Fruit fly (Drosophila melanogaster): Measurements from ENCODE around the gene Cat.
A peak's percentile ranks its signal among the peaks of the same experiment; 100 is the strongest.

Cat gene

dm6 chr3L:18795056-18795841 is 27.2 kb upstream of the Cat start (continued):
- no peak for TF ChIP-seq topi (GFP tag; optimal IDR thresholded peaks at IDR 0.05)
- no peak for TF ChIP-seq Ets96B (tag; optimal IDR thresholded peaks at IDR 0.05)
- TF ChIP-seq ss (GFP tag; optimal IDR thresholded peaks at IDR 0.05), result no peak
- TF ChIP-seq salr (GFP tag; optimal IDR thresholded peaks at IDR 0.05), result no peak
- TF ChIP-seq CG6792 (GFP tag; optimal IDR thresholded peaks at IDR 0.05), result no peak
- peak; percentile 12 for TF ChIP-seq OdsH (GFP tag; optimal IDR thresholded peaks at IDR 0.05)
- TF ChIP-seq Hr4 (GFP tag; optimal IDR thresholded peaks at IDR 0.05), result peak; percentile 1
- no peak for TF ChIP-seq lz (GFP tag; optimal IDR thresholded peaks at IDR 0.05)
- TF ChIP-seq CG15336 (GFP tag; IDR thresholded peaks at IDR 0.05), result 0 out of 2 replicates have a peak, but pooled peaks have one; percentile 6
- no peak for TF ChIP-seq achi (GFP tag; optimal IDR thresholded peaks at IDR 0.05)
- no peak for TF ChIP-seq fd85E (GFP tag; optimal IDR thresholded peaks at IDR 0.05)
- no peak for TF ChIP-seq CG1621 (tag; optimal IDR thresholded peaks at IDR 0.05)
- TF ChIP-seq CG34406 (GFP tag; optimal IDR thresholded peaks at IDR 0.05), result no peak
- TF ChIP-seq Eip93F (GFP tag; optimal IDR thresholded peaks at IDR 0.05), result no peak
- TF ChIP-seq eg (GFP tag; IDR thresholded peaks at IDR 0.05), result peak; percentile 10; the same call in 1 of the 3 replicates
- peak; percentile 6 for TF ChIP-seq CG11762 (GFP tag; optimal IDR thresholded peaks at IDR 0.05; ENCODE audit: insufficient read depth)
- TF ChIP-seq CG6163 (GFP tag; IDR thresholded peaks at IDR 0.05), result 0 out of 3 replicates have a peak, but pooled peaks have one; percentile 38
- TF ChIP-seq Gug (GFP tag; IDR thresholded peaks at IDR 0.05), result no peak
- no peak for TF ChIP-seq CG3032 (tag; optimal IDR thresholded peaks at IDR 0.05)
- no peak for TF ChIP-seq Hr39 (GFP tag; optimal IDR thresholded peaks at IDR 0.05)
- TF ChIP-seq Eip75B (GFP tag; optimal IDR thresholded peaks at IDR 0.05), result peak; percentile 8
- TF ChIP-seq Blimp-1 (GFP tag; optimal IDR thresholded peaks at IDR 0.05), result no peak
- TF ChIP-seq CG10669 (GFP tag; optimal IDR thresholded peaks at IDR 0.05), result no peak
- no peak for TF ChIP-seq CG8319 (GFP tag; optimal IDR thresholded peaks at IDR 0.05)
- no peak for TF ChIP-seq Ets21C (GFP tag; optimal IDR thresholded peaks at IDR 0.05)
- TF ChIP-seq Hr38 (GFP tag; optimal IDR thresholded peaks at IDR 0.05), result no peak
- TF ChIP-seq CG4318 (GFP tag; optimal IDR thresholded peaks at IDR 0.05), result no peak
- TF ChIP-seq CG6808 (GFP tag; optimal IDR thresholded peaks at IDR 0.05), result no peak

- no peak for TF ChIP-seq CG6854 (GFP tag; optimal IDR thresholded peaks at IDR 0.05)
- TF ChIP-seq CG32006 (GFP tag; optimal IDR thresholded peaks at IDR 0.05), result peak; percentile 2
- no peak for TF ChIP-seq Hr4 (GFP tag; optimal IDR thresholded peaks at IDR 0.05)
- TF ChIP-seq eg (GFP tag; IDR thresholded peaks at IDR 0.05), result peak; percentile 16; the same call in 1 of the 3 replicates
- TF ChIP-seq spab (GFP tag; optimal IDR thresholded peaks at IDR 0.05), result no peak
- TF ChIP-seq CG15336 (GFP tag; IDR thresholded peaks at IDR 0.05), result no peak
Measured at dm6 chr3L:18796376-18796775, 26.0 kb upstream of the Cat start.

DNA sequence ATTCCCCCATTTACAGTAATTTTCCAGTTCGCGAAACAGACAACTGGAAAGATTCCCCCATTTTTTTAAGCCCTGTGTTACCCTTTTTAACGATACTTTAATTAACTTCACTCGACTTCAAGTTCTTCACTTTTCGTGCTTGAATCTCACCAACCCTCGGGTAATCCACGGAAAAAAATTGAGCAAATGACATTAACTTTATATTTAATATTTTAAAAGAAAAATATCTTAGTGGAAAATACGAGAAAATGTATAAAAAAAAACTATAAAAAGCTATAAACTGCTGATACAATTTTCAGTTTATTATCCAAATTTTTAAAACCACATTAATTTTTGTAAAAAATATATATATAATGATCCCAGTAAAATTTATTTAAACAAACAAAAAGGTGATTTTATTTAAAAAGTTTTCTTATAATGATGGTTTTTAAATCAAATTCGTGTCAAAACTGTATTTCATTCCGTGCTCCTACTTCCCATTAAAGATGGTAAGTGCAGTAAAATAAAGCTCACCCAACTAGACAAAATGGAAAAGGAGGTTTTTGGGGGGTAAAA is 22.8 kb upstream of the Cat start:
- TF ChIP-seq CG8632 (GFP tag; optimal IDR thresholded peaks at IDR 0.05), result peak; percentile 42
- TF ChIP-seq achi (GFP tag; optimal IDR thresholded peaks at IDR 0.05), result no peak
- peak; percentile 29 for TF ChIP-seq CG10631 (GFP tag; optimal IDR thresholded peaks at IDR 0.05)
- no peak for TF ChIP-seq CG32006 (GFP tag; optimal IDR thresholded peaks at IDR 0.05)
- peak; percentile 80 for TF ChIP-seq Eip78C (GFP tag)
- TF ChIP-seq Ets96B (tag; optimal IDR thresholded peaks at IDR 0.05), result peak; percentile 28
- no peak for TF ChIP-seq ss (GFP tag; optimal IDR thresholded peaks at IDR 0.05)
- no peak for TF ChIP-seq CG6854 (GFP tag; optimal IDR thresholded peaks at IDR 0.05)
- TF ChIP-seq acj6 (GFP tag; optimal IDR thresholded peaks at IDR 0.05), result peak; percentile 16
- no peak for TF ChIP-seq CG11902 (GFP tag; optimal IDR thresholded peaks at IDR 0.05)
- no peak for TF ChIP-seq CG31627 (GFP tag; optimal IDR thresholded peaks at IDR 0.05)
